Worm (Caenorhabditis elegans) whole organism, young adult: ENCODE measurements around the gene ace-4.

ENCODE experiments used
- B0035.1 ChIP-seq: sonication (generic microtip); optimal IDR thresholded peaks from 2 replicates; lab custom pipeline; 2016; ENCODE audit warnings: missing genetic modification characterization, mild to moderate bottlenecking, missing compliant biosample characterization, missing genotype, missing genetic modification reagents
- B0336.3 ChIP-seq: fragments of 200-800 bp; sonication (Bioruptor generic); IDR thresholded peaks from 2 replicates; pipeline ENCODE4 v1.3.6; 2022; ENCODE audit warnings: missing genetic modification characterization, missing compliant biosample characterization
- C06A6.2 ChIP-seq: fragments of 200-800 bp; sonication (Bioruptor generic); conservative IDR thresholded peaks from 2 replicates; pipeline ENCODE4 v1.3.6; 2022; ENCODE audit warnings: missing genetic modification characterization, missing compliant biosample characterization
- C17E4.6 ChIP-seq: fragments of 200-800 bp; sonication (Bioruptor generic); IDR thresholded peaks from 2 replicates; pipeline ENCODE4 v1.3.6; 2022; ENCODE audit warnings: missing genetic modification reagents, missing genetic modification characterization, missing compliant biosample characterization
- K12H6.12 ChIP-seq: fragments of 200-800 bp; sonication (Bioruptor generic); optimal IDR thresholded peaks from 2 replicates; lab custom pipeline; 2018; ENCODE audit warnings: mild to moderate bottlenecking, missing genetic modification characterization, missing compliant biosample characterization
- T26A5.8 ChIP-seq: sonication (generic microtip); optimal IDR thresholded peaks from 2 replicates; lab custom pipeline; 2016; ENCODE audit warnings: missing genetic modification characterization, missing compliant biosample characterization
- Y53F4B.3 ChIP-seq: fragments of 200-800 bp; sonication (Bioruptor generic); IDR thresholded peaks from 2 replicates; pipeline ENCODE4 v1.3.6; 2022; ENCODE audit warnings: missing genetic modification reagents, missing genetic modification characterization, missing compliant biosample characterization
- Y53G8AR.9 ChIP-seq: fragments of 200-800 bp; sonication (Bioruptor generic); conservative IDR thresholded peaks from 2 replicates; pipeline ENCODE4 v1.3.6; 2022; ENCODE audit warnings: missing genetic modification reagents, missing genetic modification characterization, missing compliant biosample characterization
- Y79H2A.3 ChIP-seq: fragments of 200-800 bp; sonication (Bioruptor generic); conservative IDR thresholded peaks from 2 replicates; pipeline ENCODE4 v1.3.6; 2022; ENCODE audit warnings: missing genetic modification reagents, missing genetic modification characterization, missing compliant biosample characterization
- ZK185.1 ChIP-seq: sonication (generic microtip); optimal IDR thresholded peaks from 2 replicates; lab custom pipeline; 2016; ENCODE audit warnings: mild to moderate bottlenecking, missing genetic modification characterization, missing compliant biosample characterization; ENCODE audit not compliant: poor library complexity, severe bottlenecking
- akir-1 ChIP-seq: fragments of 200-800 bp; sonication (Bioruptor generic); optimal IDR thresholded peaks from 2 replicates; lab custom pipeline; 2018; ENCODE audit warnings: mild to moderate bottlenecking, missing genetic modification characterization, moderate library complexity, missing compliant biosample characterization
- ama-1 ChIP-seq, 3 experiments: fragments of 150-350 bp in 1 of 3; sonication (generic microtip) in 2 of 3; optimal IDR thresholded peaks; 2 replicates each; lab custom pipeline; 2014 to 2018; ENCODE audit warnings: missing biosample characterization in 2 of 3, missing genetic modification characterization in 2 of 3, missing genetic modification reagents in 2 of 3
- attf-3 ChIP-seq: fragments of 200-800 bp; sonication (Bioruptor generic); conservative IDR thresholded peaks from 2 replicates; pipeline ENCODE4 v1.3.6; 2022; ENCODE audit warnings: missing genetic modification reagents, missing genetic modification characterization, missing compliant biosample characterization
- ccch-3 ChIP-seq: fragments of 200-800 bp; sonication (Bioruptor generic); optimal IDR thresholded peaks from 2 replicates; lab custom pipeline; 2018; ENCODE audit warnings: mild to moderate bottlenecking, missing genetic modification characterization, missing compliant biosample characterization
- ceh-27 ChIP-seq: fragments of 200-800 bp; sonication (Bioruptor generic); optimal IDR thresholded peaks from 2 replicates; lab custom pipeline; 2018; ENCODE audit warnings: mild to moderate bottlenecking, missing genetic modification characterization, moderate library complexity, missing compliant biosample characterization
- ceh-40 ChIP-seq: fragments of 200-800 bp; sonication (Bioruptor generic); IDR thresholded peaks from 2 replicates; pipeline ENCODE4 v1.3.6; 2022; ENCODE audit warnings: missing genetic modification characterization, missing compliant biosample characterization
- ceh-58 ChIP-seq: fragments of 200-800 bp; sonication (Bioruptor generic); IDR thresholded peaks from 2 replicates; pipeline ENCODE4 v1.3.6; 2022; ENCODE audit warnings: missing genetic modification characterization, missing compliant biosample characterization
- dpl-1 ChIP-seq: fragments of 150-350 bp; optimal IDR thresholded peaks from 2 replicates; lab custom pipeline; 2014; ENCODE audit warnings: missing biosample characterization, missing genetic modification reagents, missing genetic modification characterization
- efl-1 ChIP-seq: fragments of 150-350 bp; optimal IDR thresholded peaks from 2 replicates; lab custom pipeline; 2014; ENCODE audit warnings: missing biosample characterization, missing genetic modification reagents, missing genetic modification characterization
- egl-18 ChIP-seq: fragments of 200-800 bp; sonication (Bioruptor generic); IDR thresholded peaks from 2 replicates; pipeline ENCODE4 v1.3.6; 2022; ENCODE audit warnings: missing genetic modification reagents, missing genetic modification characterization, missing compliant biosample characterization
- egrh-3 ChIP-seq: fragments of 200-800 bp; sonication (Bioruptor generic); IDR thresholded peaks from 2 replicates; pipeline ENCODE4 v1.3.6; 2022; ENCODE audit warnings: missing genetic modification reagents, missing genetic modification characterization, missing compliant biosample characterization
- gei-17 ChIP-seq: fragments of 200-800 bp; sonication (Bioruptor generic); optimal IDR thresholded peaks from 2 replicates; lab custom pipeline; 2018; ENCODE audit warnings: mild to moderate bottlenecking, missing genetic modification characterization, missing compliant biosample characterization
- hlh-12 ChIP-seq: sonication (generic microtip); optimal IDR thresholded peaks from 2 replicates; lab custom pipeline; 2016; ENCODE audit warnings: missing genetic modification characterization, missing compliant biosample characterization
- hlh-26 ChIP-seq: fragments of 200-800 bp; sonication (Bioruptor generic); conservative IDR thresholded peaks from 2 replicates; pipeline ENCODE4 v1.3.6; 2022; ENCODE audit warnings: missing genetic modification reagents, missing genetic modification characterization, missing compliant biosample characterization
- hrde-1 ChIP-seq: sonication (generic microtip); optimal IDR thresholded peaks from 2 replicates; lab custom pipeline; 2016; ENCODE audit warnings: missing genetic modification characterization, mild to moderate bottlenecking, missing compliant biosample characterization, moderate library complexity, missing genotype, missing genetic modification reagents, borderline replicate concordance
- lag-1 ChIP-seq: fragments of 200-800 bp; sonication (Bioruptor generic); IDR thresholded peaks from 2 replicates; pipeline ENCODE4 v1.3.6; 2022; ENCODE audit warnings: missing genetic modification reagents, missing genetic modification characterization, missing compliant biosample characterization
- let-526 ChIP-seq: fragments of 200-800 bp; sonication (Bioruptor generic); IDR thresholded peaks from 2 replicates; pipeline ENCODE4 v1.3.6; 2022; ENCODE audit warnings: missing genetic modification reagents, missing genetic modification characterization, missing compliant biosample characterization
- let-607 ChIP-seq, 2 experiments: fragments of 200-800 bp in 1 of 2; sonication (Bioruptor generic) in 1 of 2; sonication (generic microtip) in 1 of 2; optimal IDR thresholded peaks; 2 replicates each; lab custom pipeline; 2016 to 2018; ENCODE audit warnings: mild to moderate bottlenecking in 2 of 2, missing compliant biosample characterization in 2 of 2, missing genetic modification characterization in 2 of 2, moderate library complexity in 2 of 2, missing genotype in 1 of 2
- lin-35 ChIP-seq, 3 experiments: fragments of 150-350 bp in 2 of 3; sonication (generic microtip) in 1 of 3; optimal IDR thresholded peaks; 2 replicates each; lab custom pipeline; 2014 to 2018; ENCODE audit warnings: missing biosample characterization in 3 of 3, missing genetic modification characterization in 3 of 3, missing genetic modification reagents in 3 of 3
- madf-3 ChIP-seq: fragments of 200-800 bp; sonication (Bioruptor generic); IDR thresholded peaks from 2 replicates; pipeline ENCODE4 v1.3.6; 2022; ENCODE audit warnings: missing genetic modification reagents, missing genetic modification characterization, missing compliant biosample characterization
- mxl-1 ChIP-seq: sonication (generic microtip); optimal IDR thresholded peaks from 2 replicates; lab custom pipeline; 2016; ENCODE audit warnings: missing genetic modification characterization, missing compliant biosample characterization
- nfya-1 ChIP-seq: sonication (generic microtip); optimal IDR thresholded peaks from 2 replicates; lab custom pipeline; 2017; ENCODE audit warnings: antibody characterized with exemption, missing compliant biosample characterization, missing genetic modification characterization, borderline replicate concordance; ENCODE audit not compliant: insufficient read depth
- nhr-120 ChIP-seq: fragments of 200-800 bp; sonication (Bioruptor generic); IDR thresholded peaks from 2 replicates; pipeline ENCODE4 v1.3.6; 2022; ENCODE audit warnings: missing genetic modification characterization, missing compliant biosample characterization
- nhr-179 ChIP-seq: sonication (generic microtip); optimal IDR thresholded peaks from 2 replicates; lab custom pipeline; 2016; ENCODE audit warnings: mild to moderate bottlenecking, missing genetic modification characterization, missing compliant biosample characterization
- repo-1 ChIP-seq: sonication (generic microtip); optimal IDR thresholded peaks from 2 replicates; lab custom pipeline; 2017; ENCODE audit warnings: mild to moderate bottlenecking, missing genetic modification characterization, missing compliant biosample characterization
- sdz-38 ChIP-seq: sonication (generic microtip); optimal IDR thresholded peaks from 2 replicates; lab custom pipeline; 2016; ENCODE audit warnings: missing genotype, missing genetic modification characterization, missing compliant biosample characterization
- snpc-1.1 ChIP-seq: sonication (generic microtip); optimal IDR thresholded peaks from 2 replicates; lab custom pipeline; 2017; ENCODE audit warnings: missing genetic modification characterization, mild to moderate bottlenecking, missing compliant biosample characterization, antibody characterized with exemption, moderate library complexity, missing genotype, missing genetic modification reagents; ENCODE audit not compliant: insufficient read depth
- snpc-1.3 ChIP-seq: sonication (generic microtip); optimal IDR thresholded peaks from 2 replicates; lab custom pipeline; 2017; ENCODE audit warnings: missing genetic modification characterization, mild to moderate bottlenecking, missing compliant biosample characterization, antibody characterized with exemption, moderate library complexity, missing genotype, missing genetic modification reagents; ENCODE audit not compliant: insufficient read depth
- snpc-3.4 ChIP-seq: sonication (generic microtip); optimal IDR thresholded peaks from 2 replicates; lab custom pipeline; 2017; ENCODE audit warnings: missing genetic modification characterization, mild to moderate bottlenecking, missing compliant biosample characterization, antibody characterized with exemption, moderate library complexity, missing genotype, missing genetic modification reagents
- tbx-9 ChIP-seq: sonication (generic microtip); optimal IDR thresholded peaks from 2 replicates; lab custom pipeline; 2016; ENCODE audit warnings: borderline replicate concordance, missing genetic modification characterization, inconsistent platforms, missing compliant biosample characterization
- unc-62 ChIP-seq: fragments of 150-350 bp; optimal IDR thresholded peaks from 2 replicates; lab custom pipeline; 2014; ENCODE audit warnings: missing biosample characterization, missing genetic modification reagents, missing genetic modification characterization
- xnd-1 ChIP-seq: sonication (generic microtip); optimal IDR thresholded peaks from 2 replicates; lab custom pipeline; 2016; ENCODE audit warnings: missing genotype, missing genetic modification reagents, missing genetic modification characterization, missing compliant biosample characterization
- ztf-25 ChIP-seq: fragments of 200-800 bp; sonication (Bioruptor generic); IDR thresholded peaks from 2 replicates; pipeline ENCODE4 v1.3.6; 2022; ENCODE audit warnings: missing genetic modification reagents, missing genetic modification characterization, missing compliant biosample characterization
- ztf-26 ChIP-seq: sonication (generic microtip); optimal IDR thresholded peaks from 2 replicates; lab custom pipeline; 2017; ENCODE audit warnings: missing genetic modification characterization, missing compliant biosample characterization
- ztf-28 ChIP-seq: fragments of 200-800 bp; sonication (Bioruptor generic); IDR thresholded peaks from 2 replicates; pipeline ENCODE4 v1.3.6; 2022; ENCODE audit warnings: missing genetic modification reagents, missing genetic modification characterization, missing compliant biosample characterization

Gene ace-4

ce11 chrII:14244457-14245254, 46.8 kb downstream of the ace-4 start (continued):
- TF ChIP-seq egl-18 (no peak), nhr-179 (tag; lab: Kevin White, UChicago) (no peak)

- TF ChIP-seq lag-1 (GFP tag; lab: Robert Waterston, UW) (no peak), hrde-1 (no peak), snpc-3.4 (tag; lab: Kevin White, UChicago) (no peak), nhr-120 (GFP tag; lab: Robert Waterston, UW) (no peak), hlh-26 (GFP tag; lab: Robert Waterston, UW) (no peak), ceh-27 (GFP tag; lab: Kevin White, UChicago) (no peak), ama-1 (optimal IDR thresholded peaks at IDR 0.05; lab: Kevin White, UChicago) (no peak), ama-1 (GFP tag; optimal IDR thresholded peaks at IDR 0.05; lab: Kevin White, UChicago) (no peak), ZK185.1 (no peak), lin-35 (GFP tag; optimal IDR thresholded peaks at IDR 0.05; lab: Kevin White, UChicago) (no peak), akir-1 (GFP tag; lab: Kevin White, UChicago) (no peak), C06A6.2 (no peak), Y79H2A.3 (GFP tag; lab: Robert Waterston, UW) (no peak), attf-3 (GFP tag; lab: Robert Waterston, UW) (no peak), Y53G8AR.9 (GFP tag; lab: Robert Waterston, UW) (no peak), sdz-38 (tag; lab: Kevin White, UChicago) (no peak), snpc-1.3 (tag; lab: Kevin White, UChicago) (peak; percentile 53), madf-3 (peak; percentile 65; the same call in 1 of the 2 replicates), let-526 (no peak), B0336.3 (no peak), tbx-9 (tag; lab: Kevin White, UChicago) (no peak), ztf-28 (GFP tag; lab: Robert Waterston, UW) (no peak), xnd-1 (peak; percentile 92), hlh-12 (tag; lab: Kevin White, UChicago) (no peak), egrh-3 (GFP tag; lab: Robert Waterston, UW) (no peak), ceh-40 (GFP tag; lab: Robert Waterston, UW) (no peak), T26A5.8 (tag; lab: Kevin White, UChicago) (no peak), mxl-1 (tag; lab: Kevin White, UChicago) (no peak), ztf-26 (tag; lab: Kevin White, UChicago) (no peak), unc-62 (no peak), ccch-3 (GFP tag; lab: Kevin White, UChicago) (no peak), dpl-1 (peak; percentile 63), K12H6.12 (tag; lab: Kevin White, UChicago) (no peak), gei-17 (GFP tag; lab: Kevin White, UChicago) (no peak), snpc-1.1 (no peak), let-607 (tag; optimal IDR thresholded peaks at IDR 0.05; lab: Kevin White, UChicago) (no peak), nfya-1 (tag; lab: Kevin White, UChicago) (no peak), C17E4.6 (GFP tag; lab: Robert Waterston, UW) (0 out of 2 replicates have a peak, but pooled peaks have one; percentile 45), Y53F4B.3 (GFP tag; lab: Robert Waterston, UW) (no peak), repo-1 (no peak), B0035.1 (tag; lab: Kevin White, UChicago) (no peak), ztf-25 (no peak), efl-1 (GFP tag; lab: Kevin White, UChicago) (peak; percentile 88), ceh-58 (GFP tag; lab: Robert Waterston, UW) (no peak)
These were observed 49.4 kb downstream of the ace-4 start for ce11 chrII:14247227-14247626.
